Worm (Caenorhabditis elegans) whole organism, early embryonic: Measurements from ENCODE around the gene srh-213.
"Not testable (repeated sequence)": the region's sequence is repeated elsewhere in the genome, so short reads cannot be mapped to it uniquely, and the experiment has no call there.

Source experiments
- aly-1 ChIP-seq: sonication (generic microtip); optimal IDR thresholded peaks from 2 replicates; lab custom pipeline; 2016; ENCODE audit warnings: missing genetic modification characterization, missing compliant biosample characterization
- ama-1 ChIP-seq: fragments of 150-350 bp; optimal IDR thresholded peaks from 2 replicates; lab custom pipeline; 2014
- ceh-36 ChIP-seq: sonication (generic microtip); optimal IDR thresholded peaks from 2 replicates; lab custom pipeline; 2016; ENCODE audit warnings: missing genetic modification characterization, inconsistent platforms, missing compliant biosample characterization
- flt-1 ChIP-seq: fragments of 200-800 bp; sonication (Bioruptor generic); IDR thresholded peaks from 2 replicates; pipeline ENCODE4 v1.3.6; 2022; ENCODE audit warnings: missing genetic modification characterization, missing compliant biosample characterization
- hmg-4 ChIP-seq: fragments of 200-800 bp; sonication (Bioruptor generic); optimal IDR thresholded peaks from 2 replicates; lab custom pipeline; 2018; ENCODE audit warnings: mild to moderate bottlenecking, missing genetic modification characterization, missing compliant biosample characterization
- hnd-1 ChIP-seq: sonication (generic microtip); optimal IDR thresholded peaks from 2 replicates; lab custom pipeline; 2016; ENCODE audit warnings: missing genetic modification characterization, missing compliant biosample characterization
- pes-1 ChIP-seq: fragments of 200-800 bp; sonication (Bioruptor generic); IDR thresholded peaks from 2 replicates; pipeline ENCODE4 v1.3.6; 2022; ENCODE audit warnings: missing genetic modification reagents, missing genetic modification characterization, missing compliant biosample characterization
- sea-1 ChIP-seq: fragments of 200-800 bp; sonication (Bioruptor generic); conservative IDR thresholded peaks from 2 replicates; pipeline ENCODE4 v1.3.6; 2022; ENCODE audit warnings: missing genetic modification characterization, missing compliant biosample characterization
- tbx-37 ChIP-seq: fragments of 200-800 bp; sonication (Bioruptor generic); conservative IDR thresholded peaks from 2 replicates; pipeline ENCODE4 v1.3.6; 2022; ENCODE audit warnings: missing genetic modification reagents, missing genetic modification characterization, missing compliant biosample characterization

ce11 chrV:3570695-3571094, 24.1 kb downstream of the srh-213 start, which contains the start of gene F40C5.2:
- TF ChIP-seq hmg-4 (GFP tag; lab: Kevin White, UChicago); pes-1; ceh-36 (tag; lab: Kevin White, UChicago); hnd-1; aly-1 (tag; lab: Kevin White, UChicago); sea-1 (GFP tag; lab: Robert Waterston, UW); flt-1 (GFP tag; lab: Robert Waterston, UW); ama-1 (lab: Kevin White, UChicago); tbx-37 (GFP tag; lab: Robert Waterston, UW): not testable (repeated sequence)
